Fruit fly (Drosophila melanogaster) whole organism, wandering third instar larva: Measurements from ENCODE around the gene nudC.

Source experiments
- CrebA ChIP-seq: fragments of 200-800 bp; sonication (Bioruptor generic); optimal IDR thresholded peaks from 2 replicates; lab custom pipeline; 2016; ENCODE audit warnings: missing biosample characterization, mild to moderate bottlenecking, missing genetic modification characterization, borderline replicate concordance
- Dif ChIP-seq: fragments of 200-275, 200-300 bp; sonication (Bioruptor generic); optimal IDR thresholded peaks from 2 replicates; lab custom pipeline; 2018; ENCODE audit warnings: missing biosample characterization, missing genetic modification characterization; ENCODE audit not compliant: partially characterized antibody
- GATAd ChIP-seq: sonication (Bioruptor generic); optimal IDR thresholded peaks from 2 replicates; lab custom pipeline; 2016; ENCODE audit warnings: missing biosample characterization, missing genetic modification characterization
- Hr78 ChIP-seq: fragments of >200 bp; optimal IDR thresholded peaks from 2 replicates; lab custom pipeline; 2017; ENCODE audit warnings: missing biosample characterization, missing genetic modification characterization
- Myc ChIP-seq: fragments of >200 bp; optimal IDR thresholded peaks from 2 replicates; lab custom pipeline; 2017
- OdsH ChIP-seq: fragments of 200-800 bp; sonication (Bioruptor generic); optimal IDR thresholded peaks from 2 replicates; lab custom pipeline; 2016; ENCODE audit warnings: missing biosample characterization, mild to moderate bottlenecking, missing genetic modification characterization
- brk ChIP-seq: fragments of 200-800 bp; sonication (Bioruptor generic); optimal IDR thresholded peaks from 2 replicates; lab custom pipeline; 2016; ENCODE audit warnings: missing biosample characterization, mild to moderate bottlenecking, missing genetic modification characterization
- ey ChIP-seq: fragments of 200-800 bp; sonication (Bioruptor generic); optimal IDR thresholded peaks from 2 replicates; lab custom pipeline; 2016; ENCODE audit warnings: missing biosample characterization, missing genetic modification characterization
- h ChIP-seq: fragments of 200-800 bp; sonication (Bioruptor generic); optimal IDR thresholded peaks from 3 replicates; lab custom pipeline; 2016; ENCODE audit warnings: missing biosample characterization, mild to moderate bottlenecking, missing genetic modification characterization
- lola ChIP-seq: fragments of >200 bp; optimal IDR thresholded peaks from 2 replicates; lab custom pipeline; 2017; ENCODE audit warnings: missing biosample characterization, missing genetic modification characterization
- pan ChIP-seq: fragments of >200 bp; optimal IDR thresholded peaks from 2 replicates; lab custom pipeline; 2017
- psq ChIP-seq: fragments of 200-800 bp; sonication (Bioruptor generic); optimal IDR thresholded peaks from 3 replicates; lab custom pipeline; 2017; ENCODE audit warnings: missing biosample characterization, mild to moderate bottlenecking, missing genetic modification characterization, moderate library complexity
- sv ChIP-seq: fragments of 200-800 bp; sonication (Bioruptor generic); optimal IDR thresholded peaks from 3 replicates; lab custom pipeline; 2016; ENCODE audit warnings: missing biosample characterization, missing genetic modification characterization
- usp ChIP-seq: fragments of >200 bp; optimal IDR thresholded peaks from 2 replicates; lab custom pipeline; 2017; ENCODE audit warnings: missing biosample characterization, missing genetic modification characterization

DNA sequence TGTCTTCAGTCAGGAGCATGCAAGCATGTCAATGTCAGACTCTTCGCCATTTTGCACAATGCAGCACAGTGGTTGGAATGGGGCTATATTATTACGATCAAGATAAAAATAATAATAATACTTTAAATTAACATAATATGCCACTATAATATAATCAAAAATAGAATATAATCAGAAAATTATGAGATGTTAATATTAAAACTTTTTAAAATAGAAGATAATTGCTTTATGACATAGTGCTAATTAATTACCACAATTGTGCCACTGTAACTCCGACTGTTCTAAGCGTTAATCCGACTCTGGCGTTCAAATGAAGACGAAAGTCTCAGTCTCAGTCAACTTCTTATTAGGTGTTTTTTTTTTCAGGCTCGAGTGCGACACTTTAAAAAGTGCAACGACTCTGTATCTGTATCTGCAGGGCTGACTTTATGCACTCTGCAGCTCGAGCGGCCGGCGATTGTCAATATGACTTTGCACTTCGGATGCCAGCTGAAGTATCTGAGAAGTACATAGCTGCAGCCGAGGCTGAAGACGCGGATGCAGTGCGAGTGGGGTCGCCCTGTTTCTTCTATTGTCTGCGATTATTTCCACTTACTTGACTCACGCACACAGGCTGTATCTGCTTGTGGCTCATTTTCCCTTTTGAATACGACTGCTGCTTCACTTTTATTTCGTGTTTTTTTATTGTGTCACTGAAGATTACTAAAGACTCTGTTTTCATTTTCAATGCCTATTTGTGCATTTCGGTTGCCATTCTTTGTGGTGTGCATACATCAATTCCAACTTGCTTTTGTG, 42.4 kb upstream of the nudC start:
- TF ChIP-seq h (GFP tag; lab: Kevin White, UChicago) = no peak
- no peak for TF ChIP-seq psq (GFP tag; lab: Kevin White, UChicago)
- TF ChIP-seq ey (GFP tag; lab: Kevin White, UChicago) = no peak
- TF ChIP-seq Myc (lab: Kevin White, UChicago) = no peak
- no peak for TF ChIP-seq GATAd
- no peak for TF ChIP-seq Dif
- no peak for TF ChIP-seq CrebA (GFP tag; lab: Kevin White, UChicago)
- no peak for TF ChIP-seq Hr78
- TF ChIP-seq usp (GFP tag; lab: Kevin White, UChicago) = no peak
- TF ChIP-seq OdsH = no peak
- no peak for TF ChIP-seq brk (GFP tag; lab: Kevin White, UChicago)
- TF ChIP-seq lola (GFP tag; lab: Kevin White, UChicago) = no peak
- no peak for TF ChIP-seq pan (lab: Kevin White, UChicago)
- TF ChIP-seq sv (GFP tag; lab: Kevin White, UChicago) = no peak
